Worm (Caenorhabditis elegans): ENCODE measurements around the gene Y38F1A.7.
A peak's percentile ranks its signal among the peaks of the same experiment; 100 is the strongest.

Y38F1A.7 gene

ce11 chrII:13004872-13005252 lies 7.3 kb upstream of the Y38F1A.7 start:
- no peak for TF ChIP-seq efl-1 (optimal IDR thresholded peaks at IDR 0.05)
- TF ChIP-seq efl-1 (GFP tag; optimal IDR thresholded peaks at IDR 0.05 in 1 of 2), result peak in 1 of 2 experiments; percentile 74
- TF ChIP-seq elt-3 (tag; optimal IDR thresholded peaks at IDR 0.05), result no peak

- TF ChIP-seq elt-3 (tag; optimal IDR thresholded peaks at IDR 0.05) (peak in 5 of 6 experiments; percentile 23 to 79 (median 42)), C16A3.4 (tag; optimal IDR thresholded peaks at IDR 0.05) (peak; percentile 47), nhr-71 (tag; optimal IDR thresholded peaks at IDR 0.05) (peak; percentile 37), nhr-11 (tag; optimal IDR thresholded peaks at IDR 0.05) (no peak), blmp-1 (tag; optimal IDR thresholded peaks at IDR 0.05) (peak; percentile 88), egl-27 (tag; optimal IDR thresholded peaks at IDR 0.05) (no peak), nhr-84 (tag; optimal IDR thresholded peaks at IDR 0.05) (no peak), snu-23 (GFP tag; optimal IDR thresholded peaks at IDR 0.05) (peak; percentile 17), tbx-2 (tag; optimal IDR thresholded peaks at IDR 0.05) (no peak), lin-14 (GFP tag; optimal IDR thresholded peaks at IDR 0.05) (peak; percentile 63), lir-3 (tag; optimal IDR thresholded peaks at IDR 0.05; ENCODE audit: poor library complexity) (no peak), aha-1 (tag; optimal IDR thresholded peaks at IDR 0.05) (no peak), aly-2 (tag; optimal IDR thresholded peaks at IDR 0.05) (no peak), lsy-2 (tag; optimal IDR thresholded peaks at IDR 0.05) (peak in 1 of 2 experiments; percentile 53), fos-1 (tag; optimal IDR thresholded peaks at IDR 0.05) (no peak), elt-2 (tag; optimal IDR thresholded peaks at IDR 0.05) (peak; percentile 42), ceh-90 (tag; optimal IDR thresholded peaks at IDR 0.05) (no peak), ets-5 (GFP tag; IDR thresholded peaks at IDR 0.05) (no peak), lin-35 (GFP tag; optimal IDR thresholded peaks at IDR 0.05) (peak in 1 of 2 experiments; percentile 1), nhr-85 (tag) (peak; percentile 89), dpl-1 (GFP tag; optimal IDR thresholded peaks at IDR 0.05) (peak in 1 of 3 experiments; percentile 2), nhr-20 (tag; optimal IDR thresholded peaks at IDR 0.05) (peak; percentile 28), lin-13 (GFP tag; optimal IDR thresholded peaks at IDR 0.05) (peak; percentile 1)
These were observed 6.7 kb upstream of the Y38F1A.7 start for ce11 chrII:13004160-13004871.

- no peak for TF ChIP-seq isw-1 (GFP tag; IDR thresholded peaks at IDR 0.05)
- TF ChIP-seq mdl-1 (tag; optimal IDR thresholded peaks at IDR 0.05), result peak in 1 of 2 experiments; percentile 3
- TF ChIP-seq blmp-1 (tag; optimal IDR thresholded peaks at IDR 0.05), result peak; percentile 52
- no peak for TF ChIP-seq nhr-76 (tag; optimal IDR thresholded peaks at IDR 0.05)
- TF ChIP-seq efl-1 (optimal IDR thresholded peaks at IDR 0.05), result no peak
- TF ChIP-seq efl-1 (GFP tag; optimal IDR thresholded peaks at IDR 0.05 in 1 of 2), result peak in 1 of 2 experiments; percentile 94
- peak in 1 of 6 experiments; percentile 48 for TF ChIP-seq elt-3 (tag; optimal IDR thresholded peaks at IDR 0.05)
- peak; percentile 66 for TF ChIP-seq nhr-85 (tag)
- TF ChIP-seq nhr-12 (tag; optimal IDR thresholded peaks at IDR 0.05), result no peak
- no peak for TF ChIP-seq skn-1 (tag; optimal IDR thresholded peaks at IDR 0.05)
- TF ChIP-seq nhr-20 (tag; optimal IDR thresholded peaks at IDR 0.05), result peak; percentile 27
These were observed 5.6 kb upstream of the Y38F1A.7 start for ce11 chrII:13003244-13003643.

- TF ChIP-seq nhr-85 (tag) (peak; percentile 26), swsn-7 (tag; optimal IDR thresholded peaks at IDR 0.05) (no peak)
These were observed 3.1 kb upstream of the Y38F1A.7 start, which contains the start of gene Y38F1A.8 for ce11 chrII:13000753-13001152. Gene Y38F1A.8, minus strand, starts transcription at chrII:13000853.

ce11 chrII:12996249-12996648 lies 1.4 kb downstream of the Y38F1A.7 start, which contains the start of gene hphd-1:
Gene hphd-1, minus strand, starts transcription at chrII:12996571.
- TF ChIP-seq efl-1 (optimal IDR thresholded peaks at IDR 0.05) (peak; percentile 34), efl-1 (GFP tag; optimal IDR thresholded peaks at IDR 0.05 in 1 of 2) (no peak), unc-130 (tag; optimal IDR thresholded peaks at IDR 0.05) (no peak), nhr-20 (tag; optimal IDR thresholded peaks at IDR 0.05) (peak; percentile 73), snu-23 (GFP tag; optimal IDR thresholded peaks at IDR 0.05) (peak; percentile 81), tbx-2 (tag; optimal IDR thresholded peaks at IDR 0.05) (peak; percentile 26), isw-1 (GFP tag; IDR thresholded peaks at IDR 0.05) (no peak), lin-35 (GFP tag; optimal IDR thresholded peaks at IDR 0.05) (peak in 1 of 2 experiments; percentile 67), lsy-2 (tag; optimal IDR thresholded peaks at IDR 0.05) (peak; percentile 12 to 47), nhr-47 (tag; optimal IDR thresholded peaks at IDR 0.05) (peak; percentile 52), swsn-7 (tag; optimal IDR thresholded peaks at IDR 0.05) (peak; percentile 29), ztf-4 (tag; optimal IDR thresholded peaks at IDR 0.05) (peak; percentile 26), zip-4 (GFP tag; optimal IDR thresholded peaks at IDR 0.05) (no peak), nhr-85 (tag) (peak; percentile 39), mef-2 (tag; optimal IDR thresholded peaks at IDR 0.05) (no peak), blmp-1 (tag; optimal IDR thresholded peaks at IDR 0.05) (peak; percentile 60), snpc-4 (tag; optimal IDR thresholded peaks at IDR 0.05) (no peak), grh-1 (GFP tag; IDR thresholded peaks at IDR 0.05) (peak; percentile 43; the same call in 1 of the 2 replicates), C16A3.4 (tag; optimal IDR thresholded peaks at IDR 0.05) (peak; percentile 60), nhr-76 (tag; optimal IDR thresholded peaks at IDR 0.05) (no peak), nhr-90 (tag; optimal IDR thresholded peaks at IDR 0.05; ENCODE audit: poor library complexity) (peak; percentile 72), dsc-1 (tag; optimal IDR thresholded peaks at IDR 0.05) (peak; percentile 28), rnt-1 (tag; optimal IDR thresholded peaks at IDR 0.05) (peak; percentile 15), lin-14 (GFP tag; optimal IDR thresholded peaks at IDR 0.05) (peak; percentile 73), dpl-1 (GFP tag; optimal IDR thresholded peaks at IDR 0.05) (peak in 2 of 3 experiments; percentile 4 to 14), elt-3 (tag; optimal IDR thresholded peaks at IDR 0.05) (peak in 2 of 6 experiments; percentile 50 to 71)

Measured in whole organism, L1 larva.